Fruit fly (Drosophila melanogaster): ENCODE measurements around the gene CG13385.

- TF ChIP-seq CG4496 (GFP tag; IDR thresholded peaks at IDR 0.05) (peak; percentile 80), CG17806 (tag; optimal IDR thresholded peaks at IDR 0.05) (peak; percentile 34), CG15710 (tag; optimal IDR thresholded peaks at IDR 0.05) (peak; percentile 37), Pif1A (GFP tag; optimal IDR thresholded peaks at IDR 0.05) (peak; percentile 48), EcR (GFP tag; optimal IDR thresholded peaks at IDR 0.05) (peak; percentile 0), D1 (tag; optimal IDR thresholded peaks at IDR 0.05) (no peak)
Measured at dm6 chr2L:8382646-8383045, 13.8 kb upstream of the CG13385 start, which contains the start of the genes CG13392 and Rcd4.

All from whole organism, pupa.